Worm (Caenorhabditis elegans) whole organism, L3 larva: ENCODE measurements around the gene mrpl-50.

Experiments used
- R02D3.7 ChIP-seq: fragments of 150-350 bp; optimal IDR thresholded peaks from 2 replicates; lab custom pipeline; 2014; ENCODE audit warnings: missing biosample characterization, missing genetic modification characterization
- ZK546.5 ChIP-seq: sonication (generic microtip); optimal IDR thresholded peaks from 2 replicates; lab custom pipeline; 2017; ENCODE audit warnings: missing biosample characterization, missing genetic modification characterization
- ama-1 ChIP-seq: fragments of 150-350 bp; optimal IDR thresholded peaks from 2 replicates; lab custom pipeline; 2018
- ceh-16 ChIP-seq: sonication (generic microtip); optimal IDR thresholded peaks from 2 replicates; lab custom pipeline; 2017; ENCODE audit warnings: missing biosample characterization, missing genetic modification characterization
- ceh-28 ChIP-seq: fragments of 150-350 bp; optimal IDR thresholded peaks from 2 replicates; lab custom pipeline; 2014; ENCODE audit warnings: missing biosample characterization, missing genetic modification reagents, missing genetic modification characterization
- ceh-82 ChIP-seq: fragments of 150-350 bp; optimal IDR thresholded peaks from 2 replicates; lab custom pipeline; 2014; ENCODE audit warnings: missing biosample characterization, missing genetic modification characterization
- ceh-9 ChIP-seq: sonication (generic microtip); optimal IDR thresholded peaks from 2 replicates; lab custom pipeline; 2018; ENCODE audit warnings: missing biosample characterization, missing genetic modification characterization
- daf-12 ChIP-seq: fragments of 150-350 bp; optimal IDR thresholded peaks from 2 replicates; lab custom pipeline; 2014; ENCODE audit warnings: missing biosample characterization, missing genetic modification reagents, missing genetic modification characterization
- egl-27 ChIP-seq: sonication (generic microtip); optimal IDR thresholded peaks from 4 replicates; lab custom pipeline; 2017; ENCODE audit warnings: missing biosample characterization, missing genetic modification reagents, missing genetic modification characterization
- egl-5 ChIP-seq: fragments of 150-350 bp; optimal IDR thresholded peaks from 2 replicates; lab custom pipeline; 2017; ENCODE audit warnings: missing biosample characterization, missing genetic modification reagents, missing genetic modification characterization, inconsistent platforms
- elt-1 ChIP-seq: fragments of 150-350 bp; optimal IDR thresholded peaks from 2 replicates; lab custom pipeline; 2014; ENCODE audit warnings: missing biosample characterization, missing genetic modification characterization
- elt-2 ChIP-seq: sonication (generic microtip); optimal IDR thresholded peaks from 2 replicates; lab custom pipeline; 2016; ENCODE audit warnings: missing genetic modification reagents, mild to moderate bottlenecking, missing genetic modification characterization, missing compliant biosample characterization
- elt-3 ChIP-seq, 3 experiments: fragments of 150-350 bp in 1 of 3; sonication (generic microtip) in 2 of 3; optimal IDR thresholded peaks; 2 replicates in 2 of 3; 4 replicates in 1 of 3; lab custom pipeline; 2014 to 2017; ENCODE audit warnings: missing biosample characterization in 3 of 3, missing genetic modification characterization in 3 of 3
- eor-1 ChIP-seq, 2 experiments: fragments of 150-350 bp; optimal IDR thresholded peaks; 2 replicates each; lab custom pipeline; 2014 to 2018; ENCODE audit warnings: missing biosample characterization in 2 of 2, missing genetic modification characterization in 2 of 2
- fkh-2 ChIP-seq: fragments of 150-350 bp; optimal IDR thresholded peaks from 2 replicates; lab custom pipeline; 2014; ENCODE audit warnings: missing biosample characterization, missing genetic modification reagents, missing genetic modification characterization
- fos-1 ChIP-seq: fragments of 150-350 bp; optimal IDR thresholded peaks from 2 replicates; lab custom pipeline; 2014; ENCODE audit warnings: missing biosample characterization, missing genetic modification characterization
- hmg-11 ChIP-seq: sonication (generic microtip); optimal IDR thresholded peaks from 2 replicates; lab custom pipeline; 2016; ENCODE audit warnings: missing genetic modification characterization, missing compliant biosample characterization
- jun-1 ChIP-seq: fragments of 150-350 bp; optimal IDR thresholded peaks from 2 replicates; lab custom pipeline; 2014; ENCODE audit warnings: missing biosample characterization, missing genetic modification reagents, missing genetic modification characterization
- lin-15B ChIP-seq: fragments of 150-350 bp; optimal IDR thresholded peaks from 2 replicates; lab custom pipeline; 2014; ENCODE audit warnings: missing biosample characterization, missing genetic modification characterization
- lin-39 ChIP-seq: fragments of 150-350 bp; optimal IDR thresholded peaks from 2 replicates; lab custom pipeline; 2018; ENCODE audit warnings: missing biosample characterization, missing genetic modification reagents, missing genetic modification characterization
- lsy-12 ChIP-seq: sonication (generic microtip); optimal IDR thresholded peaks from 2 replicates; lab custom pipeline; 2016; ENCODE audit warnings: mild to moderate bottlenecking, missing genetic modification characterization, missing compliant biosample characterization
- mdl-1 ChIP-seq: fragments of 150-350 bp; optimal IDR thresholded peaks from 2 replicates; lab custom pipeline; 2014; ENCODE audit warnings: missing biosample characterization, missing genetic modification characterization
- mml-1 ChIP-seq: fragments of 150-350 bp; sonication (generic microtip); optimal IDR thresholded peaks from 3 replicates; lab custom pipeline; 2014; ENCODE audit warnings: missing biosample characterization, missing genetic modification characterization
- nfya-1 ChIP-seq: sonication (generic microtip); optimal IDR thresholded peaks from 2 replicates; lab custom pipeline; 2017; ENCODE audit warnings: missing genetic modification characterization, mild to moderate bottlenecking, missing compliant biosample characterization, antibody characterized with exemption, moderate library complexity; ENCODE audit not compliant: insufficient read depth
- nhr-11 ChIP-seq: fragments of 150-350 bp; optimal IDR thresholded peaks from 2 replicates; lab custom pipeline; 2014; ENCODE audit warnings: missing biosample characterization, missing genetic modification characterization
- nhr-12 ChIP-seq: fragments of 150-350 bp; optimal IDR thresholded peaks from 2 replicates; lab custom pipeline; 2014; ENCODE audit warnings: missing biosample characterization, missing genetic modification characterization
- nhr-23 ChIP-seq: fragments of 150-350 bp; optimal IDR thresholded peaks from 2 replicates; lab custom pipeline; 2014; ENCODE audit warnings: missing biosample characterization, missing genetic modification reagents, missing genetic modification characterization
- nhr-237 ChIP-seq: fragments of 150-350 bp; optimal IDR thresholded peaks from 2 replicates; lab custom pipeline; 2014; ENCODE audit warnings: missing biosample characterization, missing genetic modification characterization
- nhr-25 ChIP-seq: sonication (generic microtip); optimal IDR thresholded peaks from 2 replicates; lab custom pipeline; 2017; ENCODE audit warnings: missing biosample characterization, missing genetic modification characterization
- nhr-43 ChIP-seq: sonication (generic microtip); optimal IDR thresholded peaks from 2 replicates; lab custom pipeline; 2016; ENCODE audit warnings: mild to moderate bottlenecking, missing genetic modification characterization, missing compliant biosample characterization; ENCODE audit not compliant: poor library complexity, severe bottlenecking
- nhr-76 ChIP-seq: fragments of 150-350 bp; sonication (generic microtip); optimal IDR thresholded peaks from 5 replicates; lab custom pipeline; 2014; ENCODE audit warnings: missing biosample characterization, missing genetic modification characterization
- nhr-77 ChIP-seq: fragments of 150-350 bp; optimal IDR thresholded peaks from 2 replicates; lab custom pipeline; 2014; ENCODE audit warnings: missing biosample characterization, missing genetic modification characterization
- pha-4 ChIP-seq: fragments of 150-350 bp; optimal IDR thresholded peaks from 2 replicates; lab custom pipeline; 2014; ENCODE audit warnings: missing biosample characterization, missing genetic modification reagents, missing genetic modification characterization
- pqm-1 ChIP-seq: fragments of 150-350 bp; optimal IDR thresholded peaks from 2 replicates; lab custom pipeline; 2017; ENCODE audit warnings: missing biosample characterization, missing genetic modification characterization, inconsistent platforms
- sea-2 ChIP-seq: fragments of 150-350 bp; sonication (generic microtip); optimal IDR thresholded peaks from 4 replicates; lab custom pipeline; 2014; ENCODE audit warnings: missing biosample characterization, missing genetic modification reagents, missing genetic modification characterization
- skn-1 ChIP-seq: fragments of 150-350 bp; optimal IDR thresholded peaks from 2 replicates; lab custom pipeline; 2014; ENCODE audit warnings: missing biosample characterization, missing genetic modification characterization
- snpc-4 ChIP-seq: fragments of 150-350 bp; optimal IDR thresholded peaks from 2 replicates; lab custom pipeline; 2014; ENCODE audit warnings: missing biosample characterization, missing genetic modification characterization
- tbx-2 ChIP-seq: sonication (generic microtip); optimal IDR thresholded peaks from 2 replicates; lab custom pipeline; 2016; ENCODE audit warnings: mild to moderate bottlenecking, missing genetic modification characterization, missing compliant biosample characterization
- unc-39 ChIP-seq: sonication (generic microtip); optimal IDR thresholded peaks from 4 replicates; lab custom pipeline; 2017; ENCODE audit warnings: missing biosample characterization, missing genetic modification characterization
- unc-62 ChIP-seq: fragments of 150-350 bp; sonication (generic microtip); optimal IDR thresholded peaks from 4 replicates; lab custom pipeline; 2014; ENCODE audit warnings: missing biosample characterization, missing genetic modification reagents, missing genetic modification characterization
- zag-1 ChIP-seq: fragments of 150-350 bp; optimal IDR thresholded peaks from 2 replicates; lab custom pipeline; 2014; ENCODE audit warnings: missing biosample characterization, missing genetic modification characterization
- ztf-11 ChIP-seq: fragments of 150-350 bp; optimal IDR thresholded peaks from 2 replicates; lab custom pipeline; 2014; ENCODE audit warnings: missing biosample characterization, missing genetic modification characterization
- ztf-4 ChIP-seq: fragments of 150-350 bp; optimal IDR thresholded peaks from 2 replicates; lab custom pipeline; 2014; ENCODE audit warnings: missing biosample characterization, missing genetic modification characterization

Gene mrpl-50

ce11 chrII:8926451-8926850, 3.2 kb upstream of the mrpl-50 start, which contains the start of gene B0457.2:
B0457.2 (minus strand) TSS chrII:8926551.
- TF ChIP-seq nhr-25 (tag; lab: Kevin White, UChicago) (peak; percentile 16), lsy-12 (no peak)

DNA sequence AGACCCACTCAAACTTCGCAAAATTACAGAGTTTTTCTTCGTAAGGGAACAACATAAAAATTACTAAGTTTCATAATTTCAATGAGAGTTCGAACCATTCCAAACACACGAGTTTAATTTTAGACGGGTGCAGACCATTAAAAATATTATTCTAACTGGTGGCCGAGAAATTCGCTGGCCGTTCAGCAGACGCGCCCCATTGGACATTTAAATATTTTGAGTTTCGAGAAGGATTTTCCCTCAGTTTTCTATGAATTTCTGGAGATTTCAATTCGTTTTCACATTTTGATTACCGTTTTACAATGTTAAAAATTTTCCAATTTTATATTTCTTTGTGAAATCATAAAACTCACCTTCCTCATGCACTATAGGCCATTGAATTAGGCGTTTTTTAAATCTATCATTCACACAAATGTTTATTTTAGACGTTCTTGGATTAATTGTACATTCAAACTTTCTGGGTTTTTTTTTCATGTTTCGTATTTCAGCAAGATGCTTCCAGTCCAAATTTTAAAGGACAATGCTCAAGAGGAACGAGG, 2.3 kb upstream of the mrpl-50 start, which contains the start of gene cct-2:
Gene cct-2 (plus strand): TSS at position 489 of the 539 bp plus-strand sequence.
- TF ChIP-seq nhr-43 (tag; lab: Kevin White, UChicago) (peak; percentile 50), sea-2 (GFP tag; lab: Kevin White, UChicago) (no peak), hmg-11 (tag; lab: Kevin White, UChicago) (peak; percentile 9), lin-39 (tag; lab: Kevin White, UChicago) (peak; percentile 40), lsy-12 (no peak), elt-2 (peak; percentile 2), pqm-1 (tag; lab: Kevin White, UChicago) (no peak), nfya-1 (peak; percentile 65), nhr-11 (tag; lab: Kevin White, UChicago) (no peak), nhr-23 (tag; lab: Kevin White, UChicago) (peak; percentile 12), lin-15B (tag; lab: Kevin White, UChicago) (peak; percentile 74), snpc-4 (tag; lab: Kevin White, UChicago) (peak; percentile 67), unc-39 (tag; lab: Kevin White, UChicago) (no peak), nhr-25 (tag; lab: Kevin White, UChicago) (peak; percentile 56), pha-4 (tag; lab: Kevin White, UChicago) (peak; percentile 72)

ce11 chrII:8930763-8931162, 1.1 kb downstream of the mrpl-50 start, which contains the start of gene enol-1:
enol-1 (plus strand) TSS chrII:8930997.
- TF ChIP-seq ztf-11, result no peak

- TF ChIP-seq nhr-76, result no peak
- TF ChIP-seq R02D3.7 (tag; lab: Kevin White, UChicago), result no peak
- TF ChIP-seq lin-39 (tag; lab: Kevin White, UChicago), result no peak
- TF ChIP-seq nfya-1, result peak; percentile 48
- TF ChIP-seq snpc-4 (tag; lab: Kevin White, UChicago), result no peak
- no peak for TF ChIP-seq ceh-82 (tag; lab: Kevin White, UChicago)
- TF ChIP-seq daf-12, result no peak
- no peak for TF ChIP-seq tbx-2 (tag; lab: Kevin White, UChicago)
- TF ChIP-seq ceh-9 (tag; lab: Kevin White, UChicago), result no peak
- TF ChIP-seq skn-1 (tag; lab: Kevin White, UChicago), result no peak
- no peak for TF ChIP-seq nhr-11 (tag; lab: Kevin White, UChicago)
- no peak for TF ChIP-seq ceh-28 (tag; lab: Kevin White, UChicago)
- TF ChIP-seq elt-2, result peak; percentile 27
- no peak for TF ChIP-seq nhr-43 (tag; lab: Kevin White, UChicago)
- TF ChIP-seq elt-3 (tag; optimal IDR thresholded peaks at IDR 0.05; lab: Kevin White, UChicago), result no peak
- TF ChIP-seq ceh-16, result no peak
- TF ChIP-seq elt-1 (tag; lab: Kevin White, UChicago), result no peak
- no peak for TF ChIP-seq nhr-12 (tag; lab: Kevin White, UChicago)
- no peak for TF ChIP-seq zag-1 (tag; lab: Kevin White, UChicago)
- TF ChIP-seq sea-2 (GFP tag; lab: Kevin White, UChicago), result no peak
- TF ChIP-seq jun-1 (tag; lab: Kevin White, UChicago), result no peak
- TF ChIP-seq egl-27, result no peak
- no peak for TF ChIP-seq ztf-4 (tag; lab: Kevin White, UChicago)
- no peak for TF ChIP-seq fkh-2 (tag; lab: Kevin White, UChicago)
- peak; percentile 60 for TF ChIP-seq pha-4 (tag; lab: Kevin White, UChicago)
- no peak for TF ChIP-seq nhr-23 (tag; lab: Kevin White, UChicago)
- no peak for TF ChIP-seq nhr-237 (tag; lab: Kevin White, UChicago)
- peak; percentile 28 for TF ChIP-seq nhr-25 (tag; lab: Kevin White, UChicago)
- TF ChIP-seq fos-1, result no peak
- peak; percentile 41 for TF ChIP-seq egl-5 (tag; lab: Kevin White, UChicago)
- TF ChIP-seq hmg-11 (tag; lab: Kevin White, UChicago), result peak; percentile 42
- no peak for TF ChIP-seq mdl-1
- TF ChIP-seq lin-15B (tag; lab: Kevin White, UChicago), result peak; percentile 13
- no peak for TF ChIP-seq unc-62
- no peak for TF ChIP-seq mml-1 (tag; lab: Kevin White, UChicago)
- no peak for TF ChIP-seq unc-39 (tag; lab: Kevin White, UChicago)
- TF ChIP-seq nhr-77 (tag; lab: Kevin White, UChicago), result no peak
- no peak for TF ChIP-seq lsy-12
- no peak for TF ChIP-seq ZK546.5 (tag; lab: Kevin White, UChicago)
- peak; percentile 46 for TF ChIP-seq ama-1 (lab: Kevin White, UChicago)
- no peak for TF ChIP-seq pqm-1 (tag; lab: Kevin White, UChicago)
- TF ChIP-seq ztf-11, result no peak
- TF ChIP-seq eor-1 (tag; optimal IDR thresholded peaks at IDR 0.05; lab: Kevin White, UChicago), result no peak
Observed at ce11 chrII:8931405-8932149, 1.9 kb downstream of the mrpl-50 start.
